Worm (Caenorhabditis elegans) whole organism, mixed stage, embryonic: ENCODE results near the gene C32B5.6.
A peak's percentile ranks its signal among the peaks of the same experiment; 100 is the strongest.
"Not testable (repeated sequence)": the region's sequence is repeated elsewhere in the genome, so short reads cannot be mapped to it uniquely, and the experiment has no call there.

Experiments
- M03D4.4 ChIP-seq: sonication (generic microtip); optimal IDR thresholded peaks from 2 replicates; lab custom pipeline; 2017; ENCODE audit warnings: mild to moderate bottlenecking, missing genetic modification characterization, missing compliant biosample characterization
- bed-3 ChIP-seq: fragments of 200-800 bp; sonication (Bioruptor generic); optimal IDR thresholded peaks from 3 replicates; lab custom pipeline; 2018; ENCODE audit warnings: mild to moderate bottlenecking, missing genetic modification characterization, moderate library complexity, missing compliant biosample characterization
- blmp-1 ChIP-seq: fragments of 150-350 bp; optimal IDR thresholded peaks from 2 replicates; lab custom pipeline; 2014; ENCODE audit warnings: missing biosample characterization, missing genetic modification characterization
- ceh-39 ChIP-seq: fragments of 150-350 bp; optimal IDR thresholded peaks from 2 replicates; lab custom pipeline; 2014; ENCODE audit warnings: missing biosample characterization, missing genetic modification characterization
- ceh-43 ChIP-seq: fragments of 200-800 bp; sonication (Bioruptor generic); optimal IDR thresholded peaks from 2 replicates; lab custom pipeline; 2018; ENCODE audit warnings: mild to moderate bottlenecking, missing genetic modification characterization, moderate library complexity, missing compliant biosample characterization
- ceh-83 ChIP-seq: fragments of 200-800 bp; sonication (Bioruptor generic); optimal IDR thresholded peaks from 2 replicates; lab custom pipeline; 2018; ENCODE audit warnings: mild to moderate bottlenecking, missing genetic modification characterization, missing compliant biosample characterization
- cnd-1 ChIP-seq: fragments of 200-800 bp; sonication (Bioruptor generic); optimal IDR thresholded peaks from 2 replicates; lab custom pipeline; 2018; ENCODE audit warnings: mild to moderate bottlenecking, missing genetic modification characterization, missing compliant biosample characterization
- drap-1 ChIP-seq: fragments of 200-800 bp; sonication (Bioruptor generic); optimal IDR thresholded peaks from 3 replicates; lab custom pipeline; 2018; ENCODE audit warnings: mild to moderate bottlenecking, missing genetic modification characterization, missing compliant biosample characterization
- elt-1 ChIP-seq: sonication (generic microtip); optimal IDR thresholded peaks from 2 replicates; lab custom pipeline; 2017; ENCODE audit warnings: missing genetic modification characterization, mild to moderate bottlenecking, missing compliant biosample characterization, antibody characterized with exemption, moderate library complexity, borderline replicate concordance; ENCODE audit not compliant: insufficient read depth
- elt-3 ChIP-seq: fragments of 150-350 bp; optimal IDR thresholded peaks from 2 replicates; lab custom pipeline; 2014; ENCODE audit warnings: missing biosample characterization, missing genetic modification characterization
- flh-1 ChIP-seq: fragments of 200-800 bp; sonication (Bioruptor generic); optimal IDR thresholded peaks from 2 replicates; lab custom pipeline; 2018; ENCODE audit warnings: mild to moderate bottlenecking, missing genetic modification characterization, moderate library complexity, missing compliant biosample characterization
- ham-2 ChIP-seq: fragments of 200-800 bp; sonication (Bioruptor generic); optimal IDR thresholded peaks from 2 replicates; lab custom pipeline; 2018; ENCODE audit warnings: mild to moderate bottlenecking, missing genetic modification characterization, missing compliant biosample characterization
- hlh-1 ChIP-seq: fragments of 150-350 bp; optimal IDR thresholded peaks from 2 replicates; lab custom pipeline; 2014; ENCODE audit warnings: missing biosample characterization, missing genetic modification reagents, missing genetic modification characterization
- lin-13 ChIP-seq: fragments of 150-350 bp; optimal IDR thresholded peaks from 2 replicates; lab custom pipeline; 2014; ENCODE audit warnings: missing biosample characterization, missing genetic modification characterization
- lin-32 ChIP-seq: fragments of 200-800 bp; sonication (Bioruptor generic); optimal IDR thresholded peaks from 2 replicates; lab custom pipeline; 2018; ENCODE audit warnings: mild to moderate bottlenecking, missing genetic modification characterization, missing compliant biosample characterization
- lsy-2 ChIP-seq: fragments of 150-350 bp; optimal IDR thresholded peaks from 2 replicates; lab custom pipeline; 2014; ENCODE audit warnings: missing biosample characterization, missing genetic modification characterization
- mab-5 ChIP-seq: fragments of 150-350 bp; optimal IDR thresholded peaks from 2 replicates; lab custom pipeline; 2014; ENCODE audit warnings: missing biosample characterization, missing genetic modification characterization
- mep-1 ChIP-seq: fragments of 150-350 bp; optimal IDR thresholded peaks from 2 replicates; lab custom pipeline; 2017; ENCODE audit warnings: missing biosample characterization, missing genetic modification reagents, missing genetic modification characterization, inconsistent platforms
- mls-2 ChIP-seq: sonication (generic microtip); optimal IDR thresholded peaks from 2 replicates; lab custom pipeline; 2016; ENCODE audit warnings: mild to moderate bottlenecking, missing genetic modification characterization, moderate library complexity, missing compliant biosample characterization
- nhr-12 ChIP-seq: fragments of 150-350 bp; optimal IDR thresholded peaks from 2 replicates; lab custom pipeline; 2014; ENCODE audit warnings: missing biosample characterization, missing genetic modification characterization
- nhr-2 ChIP-seq: fragments of 150-350 bp; optimal IDR thresholded peaks from 2 replicates; lab custom pipeline; 2014; ENCODE audit warnings: missing biosample characterization, missing genetic modification characterization
- nhr-237 ChIP-seq: fragments of 150-350 bp; optimal IDR thresholded peaks from 2 replicates; lab custom pipeline; 2014; ENCODE audit warnings: missing biosample characterization, missing genetic modification characterization
- nhr-28 ChIP-seq: fragments of 150-350 bp; optimal IDR thresholded peaks from 2 replicates; lab custom pipeline; 2014; ENCODE audit warnings: missing biosample characterization, missing genetic modification characterization
- pha-4 ChIP-seq: fragments of 150-350 bp; optimal IDR thresholded peaks from 2 replicates; lab custom pipeline; 2018; ENCODE audit warnings: missing biosample characterization, missing genetic modification reagents, missing genetic modification characterization
- sem-2 ChIP-seq: fragments of 200-800 bp; sonication (Bioruptor generic); optimal IDR thresholded peaks from 2 replicates; lab custom pipeline; 2018; ENCODE audit warnings: mild to moderate bottlenecking, missing genetic modification characterization, missing compliant biosample characterization
- tbx-8 ChIP-seq: fragments of 200-800 bp; sonication (Bioruptor generic); optimal IDR thresholded peaks from 2 replicates; lab custom pipeline; 2018; ENCODE audit warnings: mild to moderate bottlenecking, missing genetic modification characterization, moderate library complexity, missing compliant biosample characterization
- unc-120 ChIP-seq: sonication (generic microtip); optimal IDR thresholded peaks from 2 replicates; lab custom pipeline; 2017; ENCODE audit warnings: missing genetic modification characterization, missing compliant biosample characterization; ENCODE audit not compliant: poor library complexity, severe bottlenecking
- unc-39 ChIP-seq: fragments of 150-350 bp; optimal IDR thresholded peaks from 2 replicates; lab custom pipeline; 2014; ENCODE audit warnings: missing biosample characterization, missing genetic modification characterization
- unc-62 ChIP-seq: fragments of 150-350 bp; optimal IDR thresholded peaks from 2 replicates; lab custom pipeline; 2014; ENCODE audit warnings: missing biosample characterization, missing genetic modification reagents, missing genetic modification characterization
- ztf-11 ChIP-seq: fragments of 150-350 bp; optimal IDR thresholded peaks from 2 replicates; lab custom pipeline; 2014; ENCODE audit warnings: missing biosample characterization, missing genetic modification characterization

C32B5.6 gene

ce11 chrII:948091-948490 is 20.1 kb upstream of the C32B5.6 start, which contains the start of gene fbxc-32:
Gene fbxc-32, minus strand, starts transcription at chrII:948191.
- TF ChIP-seq hlh-1 (tag; lab: Kevin White, UChicago) (no peak), ceh-39 (tag; lab: Kevin White, UChicago) (no peak), ztf-11 (no peak), blmp-1 (tag; lab: Kevin White, UChicago) (no peak), elt-1 (no peak), ham-2 (GFP tag; lab: Kevin White, UChicago) (no peak), tbx-8 (no peak), unc-39 (no peak), lin-13 (tag; lab: Kevin White, UChicago) (no peak), lsy-2 (tag; lab: Kevin White, UChicago) (no peak), nhr-12 (tag; lab: Kevin White, UChicago) (no peak), ceh-83 (GFP tag; lab: Kevin White, UChicago) (no peak), M03D4.4 (tag; lab: Kevin White, UChicago) (no peak), unc-62 (GFP tag; lab: Kevin White, UChicago) (no peak), mep-1 (tag; lab: Kevin White, UChicago) (no peak), nhr-237 (tag; lab: Kevin White, UChicago) (no peak), bed-3 (GFP tag; lab: Kevin White, UChicago) (no peak), elt-3 (tag; lab: Kevin White, UChicago) (no peak), nhr-2 (tag; lab: Kevin White, UChicago) (no peak)

- TF ChIP-seq tbx-8: no peak
These were observed 17.8 kb upstream of the C32B5.6 start for ce11 chrII:950374-950773.

DNA sequence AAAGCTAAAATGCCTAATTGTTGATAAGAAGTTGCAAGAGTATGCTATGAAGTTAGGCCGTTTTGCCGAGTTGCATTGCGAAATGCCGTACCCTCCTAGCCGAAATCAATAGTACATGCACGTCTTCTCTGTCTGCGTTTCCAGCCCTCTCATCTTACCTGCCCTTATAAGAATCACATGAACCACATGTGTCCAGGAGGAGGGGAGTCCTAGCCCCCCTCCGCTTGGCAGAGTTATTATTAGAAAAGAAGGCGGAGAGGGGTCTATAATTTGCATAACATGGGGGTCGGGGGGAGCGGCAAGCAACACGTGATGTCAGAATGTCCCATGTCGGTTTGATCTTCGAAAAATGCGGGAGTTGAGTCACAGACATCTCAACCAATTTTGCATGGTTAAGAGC is 15.2 kb upstream of the C32B5.6 start:
- TF ChIP-seq unc-120 (tag; lab: Kevin White, UChicago) (no peak), unc-62 (GFP tag; lab: Kevin White, UChicago) (no peak), lin-32 (GFP tag; lab: Kevin White, UChicago) (no peak), lin-13 (tag; lab: Kevin White, UChicago) (no peak), mab-5 (no peak), mls-2 (tag; lab: Kevin White, UChicago) (no peak), mep-1 (tag; lab: Kevin White, UChicago) (no peak), flh-1 (GFP tag; lab: Kevin White, UChicago) (no peak), drap-1 (no peak), ham-2 (GFP tag; lab: Kevin White, UChicago) (no peak), ceh-83 (GFP tag; lab: Kevin White, UChicago) (no peak), nhr-12 (tag; lab: Kevin White, UChicago) (no peak), cnd-1 (tag; lab: Kevin White, UChicago) (no peak), unc-39 (no peak), lsy-2 (tag; lab: Kevin White, UChicago) (no peak)
- TF ChIP-seq, all 35 proteins: peak for 0

ce11 chrII:954626-955025 is 13.6 kb upstream of the C32B5.6 start, which contains the start of gene fbxc-7:
Gene fbxc-7, plus strand, starts transcription at chrII:954926.
- not testable (repeated sequence) for TF ChIP-seq mab-5; unc-39; nhr-12 (tag; lab: Kevin White, UChicago)

DNA sequence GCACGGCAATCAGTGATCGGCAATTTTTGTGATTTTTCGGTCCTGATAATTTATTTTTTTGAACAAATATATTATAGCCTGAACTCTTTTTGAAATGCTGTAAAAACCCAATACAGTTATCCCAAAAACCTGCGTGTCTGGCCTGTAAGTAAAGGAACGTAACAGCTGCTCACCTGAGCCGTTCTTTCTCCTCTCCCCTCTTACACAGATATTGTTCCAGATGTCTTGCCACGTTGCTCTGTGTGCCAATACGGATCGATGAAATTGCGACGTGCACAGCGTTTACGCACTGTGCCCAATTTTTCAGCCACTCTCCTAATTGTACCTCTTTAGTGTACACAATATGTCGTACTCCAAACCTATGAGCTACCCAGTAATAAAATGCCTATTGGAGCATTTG is 9.6 kb upstream of the C32B5.6 start, which contains the start of gene sdz-4:
Gene sdz-4 (plus strand): TSS at position 301 of the 400 bp plus-strand sequence.
- no peak for TF ChIP-seq unc-62 (GFP tag; lab: Kevin White, UChicago)
- TF ChIP-seq, all 35 proteins: peak for 0

ce11 chrII:960218-960617 is 8.0 kb upstream of the C32B5.6 start, which contains the start of the genes C32B5.18 and C32B5.7:
Gene C32B5.18, plus strand, starts transcription at chrII:960518.
Gene C32B5.7, plus strand, starts transcription at chrII:960528.
- TF ChIP-seq ceh-39 (tag; lab: Kevin White, UChicago) (peak; percentile 20), blmp-1 (tag; lab: Kevin White, UChicago) (no peak), cnd-1 (tag; lab: Kevin White, UChicago) (peak; percentile 35), nhr-2 (tag; lab: Kevin White, UChicago) (peak; percentile 13)

DNA sequence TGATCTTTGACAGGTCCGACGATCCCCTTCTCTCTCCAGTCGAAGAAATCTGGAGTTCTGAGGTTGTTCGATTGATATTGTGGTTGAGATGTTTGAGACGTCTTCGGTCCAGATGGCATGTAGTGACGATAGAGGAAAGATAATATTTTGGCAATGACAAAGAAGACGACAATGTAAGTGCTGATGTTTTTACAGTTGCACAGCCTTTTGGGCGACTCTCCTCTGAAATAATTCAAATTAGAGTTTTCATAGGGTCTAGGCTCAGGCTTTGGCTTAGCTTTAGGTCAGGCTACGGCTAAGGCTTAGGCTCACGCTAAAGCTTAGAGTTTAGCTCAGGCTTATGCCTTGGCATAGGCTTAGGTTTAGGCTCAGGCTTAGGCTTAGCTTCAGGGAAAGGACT is 6.2 kb upstream of the C32B5.6 start, which contains the start of gene C32B5.13:
Gene C32B5.13 (minus strand): TSS at position 101 of the 400 bp plus-strand sequence.
- no peak for TF ChIP-seq nhr-28
- TF ChIP-seq lin-13 (tag; lab: Kevin White, UChicago): no peak
- TF ChIP-seq tbx-8: no peak
- no peak for TF ChIP-seq nhr-2 (tag; lab: Kevin White, UChicago)
- TF ChIP-seq cnd-1 (tag; lab: Kevin White, UChicago): no peak
- no peak for TF ChIP-seq hlh-1 (tag; lab: Kevin White, UChicago)
- TF ChIP-seq ceh-43 (GFP tag; lab: Kevin White, UChicago): no peak
- TF ChIP-seq pha-4: no peak
- no peak for TF ChIP-seq elt-3 (tag; lab: Kevin White, UChicago)
- TF ChIP-seq sem-2: no peak
- TF ChIP-seq ham-2 (GFP tag; lab: Kevin White, UChicago): no peak
- TF ChIP-seq blmp-1 (tag; lab: Kevin White, UChicago): no peak
- no peak for TF ChIP-seq nhr-12 (tag; lab: Kevin White, UChicago)
- TF ChIP-seq unc-120 (tag; lab: Kevin White, UChicago): no peak
- TF ChIP-seq ceh-83 (GFP tag; lab: Kevin White, UChicago): no peak
